Fruit fly (Drosophila melanogaster): ENCODE results near the gene CG7378.

DNA sequence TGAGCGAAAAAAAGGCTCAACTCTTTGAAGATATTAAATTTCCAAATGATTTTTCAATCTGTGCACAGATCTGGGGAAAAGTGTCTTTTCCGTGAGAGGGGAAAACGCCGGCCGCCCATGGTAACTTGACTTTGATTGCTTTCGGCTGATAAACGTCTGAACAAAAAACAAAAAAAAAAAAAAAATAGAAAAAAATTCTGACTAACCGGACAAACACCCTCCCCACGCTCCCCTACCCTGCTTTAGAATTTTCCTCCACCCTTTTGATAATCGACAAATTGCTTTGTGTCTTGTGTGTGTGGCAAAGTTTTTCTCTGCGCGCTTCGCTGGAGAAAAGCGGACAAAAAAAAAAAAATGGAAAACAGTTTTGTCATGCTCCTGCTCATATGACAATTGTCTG, 33.2 kb downstream of the CG7378 start:
- no peak for TF ChIP-seq Pif1B (GFP tag; optimal IDR thresholded peaks at IDR 0.05)
- TF ChIP-seq fd96Ca (GFP tag; IDR thresholded peaks at IDR 0.05), result no peak
- no peak for TF ChIP-seq CG12605 (GFP tag; IDR thresholded peaks at IDR 0.05)
- no peak for TF ChIP-seq CG14655 (GFP tag; optimal IDR thresholded peaks at IDR 0.05)
- TF ChIP-seq CG8301 (tag; optimal IDR thresholded peaks at IDR 0.05), result no peak
- no peak for TF ChIP-seq gl (tag; optimal IDR thresholded peaks at IDR 0.05)
- TF ChIP-seq CG8159 (tag; optimal IDR thresholded peaks at IDR 0.05), result no peak
- no peak for TF ChIP-seq CG4496 (GFP tag; IDR thresholded peaks at IDR 0.05)
- TF ChIP-seq EcR (GFP tag; optimal IDR thresholded peaks at IDR 0.05), result no peak
- no peak for TF ChIP-seq CG13204 (GFP tag; optimal IDR thresholded peaks at IDR 0.05)
- no peak for TF ChIP-seq CG9948 (tag; optimal IDR thresholded peaks at IDR 0.05)
